Worm (Caenorhabditis elegans) whole organism, midembryonic: ENCODE measurements around the gene lag-2.
A peak's percentile ranks its signal among the peaks of the same experiment; 100 is the strongest.

Experiments used
- T22C8.4 ChIP-seq: fragments of 200-800 bp; sonication (Bioruptor generic); IDR thresholded peaks from 2 replicates; pipeline ENCODE4 v1.3.6; 2022; ENCODE audit warnings: missing genetic modification characterization, missing compliant biosample characterization
- cog-1 ChIP-seq: sonication (generic microtip); optimal IDR thresholded peaks from 2 replicates; lab custom pipeline; 2016; ENCODE audit warnings: missing genetic modification characterization, missing compliant biosample characterization
- flt-1 ChIP-seq: fragments of 200-800 bp; sonication (Bioruptor generic); IDR thresholded peaks from 2 replicates; pipeline ENCODE4 v1.3.6; 2022; ENCODE audit warnings: missing genetic modification characterization, missing compliant biosample characterization
- klf-2 ChIP-seq: fragments of 200-800 bp; sonication (Bioruptor generic); conservative IDR thresholded peaks from 2 replicates; pipeline ENCODE4 v1.3.6; 2022; ENCODE audit warnings: missing genetic modification reagents, missing genetic modification characterization, missing compliant biosample characterization
- med-1 ChIP-seq: sonication (generic microtip); optimal IDR thresholded peaks from 2 replicates; lab custom pipeline; 2017; ENCODE audit warnings: missing genetic modification characterization, mild to moderate bottlenecking, missing compliant biosample characterization, antibody characterized with exemption, missing genetic modification reagents; ENCODE audit not compliant: insufficient read depth
- ref-1 ChIP-seq: fragments of 200-800 bp; sonication (Bioruptor generic); conservative IDR thresholded peaks from 2 replicates; pipeline ENCODE4 v1.3.6; 2022; ENCODE audit warnings: missing genetic modification reagents, missing genetic modification characterization, missing compliant biosample characterization
- tab-1 ChIP-seq: fragments of 200-800 bp; sonication (Bioruptor generic); IDR thresholded peaks from 2 replicates; pipeline ENCODE4 v1.3.6; 2022; ENCODE audit warnings: missing genetic modification characterization, missing compliant biosample characterization
- ztf-23 ChIP-seq: fragments of 200-800 bp; sonication (Bioruptor generic); IDR thresholded peaks from 2 replicates; pipeline ENCODE4 v1.3.6; 2022; ENCODE audit warnings: missing genetic modification reagents, missing genetic modification characterization, missing compliant biosample characterization
- ztf-29 ChIP-seq: fragments of 200-800 bp; sonication (Bioruptor generic); IDR thresholded peaks from 2 replicates; pipeline ENCODE4 v1.3.6; 2022; ENCODE audit warnings: missing genetic modification reagents, missing genetic modification characterization, missing compliant biosample characterization

The lag-2 gene

DNA sequence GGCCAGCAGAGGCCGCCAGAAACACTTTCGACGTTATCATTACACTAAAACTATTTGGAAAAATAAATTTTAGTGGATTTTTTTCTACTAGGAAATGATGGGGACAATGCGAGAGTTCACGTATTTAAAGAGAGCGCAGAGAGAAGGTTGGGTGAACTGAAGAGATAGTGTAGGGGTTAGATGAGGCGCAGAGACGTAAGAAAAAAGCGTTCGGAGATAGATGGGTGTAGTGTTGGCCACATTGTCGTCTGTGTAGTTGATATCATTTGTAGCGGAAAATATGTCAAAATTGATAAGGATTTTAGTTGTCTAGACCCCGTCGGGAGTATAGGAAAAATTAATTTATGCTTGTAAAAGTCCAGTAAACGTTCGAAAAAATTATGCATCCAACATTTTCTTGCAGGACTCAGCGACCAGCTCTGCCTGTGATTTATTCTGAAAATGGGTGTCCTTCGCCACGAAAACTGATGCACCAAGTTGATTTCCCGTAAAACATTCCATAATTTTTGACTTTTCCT lies 5.0 kb downstream of the lag-2 start, which contains the start of the genes Y73C8B.3 and Y73C8B.9:
TSS of gene Y73C8B.3 (minus strand) at position 147 of the 518 bp plus-strand sequence.
TSS of gene Y73C8B.9 (plus strand) at position 468 of the 518 bp plus-strand sequence.
- TF ChIP-seq T22C8.4 (GFP tag; lab: Robert Waterston, UW), result no peak
- no peak for TF ChIP-seq ref-1 (GFP tag; lab: Robert Waterston, UW)
- TF ChIP-seq flt-1, result no peak
- no peak for TF ChIP-seq tab-1 (GFP tag; lab: Robert Waterston, UW)
- no peak for TF ChIP-seq med-1 (GFP tag; lab: Kevin White, UChicago)
- no peak for TF ChIP-seq ztf-23
- TF ChIP-seq cog-1, result no peak

DNA sequence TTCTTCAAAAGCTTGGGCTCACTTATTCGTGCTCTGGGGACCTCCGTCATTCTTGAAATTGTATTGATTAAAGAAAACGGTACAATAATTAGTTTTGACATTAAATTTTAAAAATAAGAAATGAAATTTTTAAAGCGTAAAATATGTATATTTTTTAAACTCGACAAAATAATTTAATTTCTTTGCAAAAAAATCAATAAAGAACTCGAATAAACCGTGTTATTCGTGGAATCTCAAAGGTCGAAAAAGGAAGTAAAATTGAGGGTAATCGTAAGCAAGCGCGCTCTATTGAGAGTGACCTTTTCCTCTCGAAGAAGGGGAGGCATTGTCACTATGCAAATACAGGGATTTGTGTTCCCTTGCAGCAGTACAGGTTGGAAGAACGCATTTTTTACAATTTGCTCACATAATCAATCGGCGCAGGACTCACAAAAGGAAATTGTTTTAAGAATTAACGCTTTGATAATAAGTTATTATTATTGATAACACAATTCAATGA lies 6.9 kb downstream of the lag-2 start, which contains the start of gene Y73C8B.2:
TSS of gene Y73C8B.2 (minus strand) at position 51 of the 499 bp plus-strand sequence.
- TF ChIP-seq ztf-23, result no peak
- peak; percentile 5 for TF ChIP-seq cog-1

DNA sequence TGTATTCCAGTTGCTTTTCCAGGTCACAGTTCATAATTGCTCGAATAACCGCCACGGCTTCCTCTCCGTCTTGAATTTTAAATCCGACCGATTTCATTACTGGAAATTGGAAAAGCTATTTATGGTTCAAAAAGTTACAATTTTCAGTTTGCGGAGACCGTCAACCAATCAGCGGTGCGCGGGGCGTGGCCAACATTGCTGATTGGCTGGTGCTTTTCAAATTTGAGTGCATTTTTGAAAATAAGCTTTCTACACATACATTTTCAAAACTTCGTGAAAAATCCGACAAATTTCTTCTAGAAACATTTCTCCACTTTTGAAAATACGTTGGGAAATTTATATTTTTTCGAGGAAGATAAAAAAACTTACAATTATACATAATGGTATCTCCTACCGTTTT lies 7.7 kb downstream of the lag-2 start:
- TF ChIP-seq tab-1 (GFP tag; lab: Robert Waterston, UW), result no peak
- TF ChIP-seq med-1 (GFP tag; lab: Kevin White, UChicago), result no peak
- no peak for TF ChIP-seq ztf-23
- no peak for TF ChIP-seq cog-1
- TF ChIP-seq ref-1 (GFP tag; lab: Robert Waterston, UW), result no peak
- TF ChIP-seq klf-2 (GFP tag; lab: Robert Waterston, UW), result no peak
- no peak for TF ChIP-seq flt-1
- no peak for TF ChIP-seq T22C8.4 (GFP tag; lab: Robert Waterston, UW)
- no peak for TF ChIP-seq ztf-29 (GFP tag; lab: Robert Waterston, UW)

DNA sequence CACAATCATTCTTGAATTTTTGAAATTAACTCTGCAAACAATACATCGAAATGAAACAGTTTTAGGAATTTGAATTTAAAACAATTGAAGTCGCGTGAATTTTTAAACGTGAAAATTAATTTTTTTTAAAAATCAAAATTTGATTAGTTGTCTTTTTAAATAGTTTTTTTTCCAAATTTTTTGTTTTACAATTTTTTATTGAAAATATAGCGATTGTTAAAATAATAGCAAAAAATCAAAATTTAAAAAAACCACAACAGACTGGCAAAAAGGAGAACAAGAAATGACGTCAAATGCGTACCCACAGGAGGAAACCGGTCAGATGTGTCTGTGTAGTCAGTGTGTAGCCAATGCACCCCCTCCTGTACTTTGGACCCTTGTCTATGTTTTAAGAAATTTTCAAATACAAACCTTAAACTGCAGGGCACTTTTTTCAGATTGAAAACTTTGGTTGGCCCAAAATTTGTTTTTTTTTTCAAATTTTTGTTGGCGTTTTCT lies 8.7 kb downstream of the lag-2 start, which contains the start of the genes Y73C8B.1 and Y73C8B.5:
TSS of gene Y73C8B.1 (minus strand) at position 51 of the 498 bp plus-strand sequence.
TSS of gene Y73C8B.5 (plus strand) at position 437 of the 498 bp plus-strand sequence.
- no peak for TF ChIP-seq cog-1
- TF ChIP-seq ref-1 (GFP tag; lab: Robert Waterston, UW), result no peak
- no peak for TF ChIP-seq ztf-23
- no peak for TF ChIP-seq T22C8.4 (GFP tag; lab: Robert Waterston, UW)
- TF ChIP-seq flt-1, result no peak
- no peak for TF ChIP-seq tab-1 (GFP tag; lab: Robert Waterston, UW)
- no peak for TF ChIP-seq klf-2 (GFP tag; lab: Robert Waterston, UW)
- TF ChIP-seq ztf-29 (GFP tag; lab: Robert Waterston, UW), result no peak
- TF ChIP-seq med-1 (GFP tag; lab: Kevin White, UChicago), result no peak

DNA sequence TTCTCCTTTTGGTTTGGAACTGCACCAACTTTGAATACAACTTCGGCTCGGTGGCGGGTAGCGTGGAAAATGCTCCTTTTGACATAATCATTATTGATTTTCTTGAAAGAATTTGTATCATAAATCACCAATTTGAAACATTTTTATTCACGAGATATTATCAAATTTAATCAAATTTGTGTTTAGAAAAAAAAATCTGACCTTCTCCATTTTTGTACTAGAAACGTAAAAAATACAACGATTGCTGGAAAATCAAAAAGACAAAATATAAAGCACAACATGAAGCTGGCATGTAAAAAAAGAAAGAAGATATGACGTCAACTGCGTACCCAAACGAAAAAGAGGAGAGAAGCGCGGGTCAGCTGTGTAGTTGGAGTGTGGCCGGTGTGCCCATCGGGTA lies 12.2 kb downstream of the lag-2 start, which contains the start of gene K08D9.4:
TSS of gene K08D9.4 (minus strand) at position 101 of the 400 bp plus-strand sequence.
- TF ChIP-seq ref-1 (GFP tag; lab: Robert Waterston, UW) (no peak), med-1 (GFP tag; lab: Kevin White, UChicago) (no peak), cog-1 (no peak), ztf-29 (GFP tag; lab: Robert Waterston, UW) (no peak), ztf-23 (no peak), flt-1 (no peak), T22C8.4 (GFP tag; lab: Robert Waterston, UW) (no peak), tab-1 (GFP tag; lab: Robert Waterston, UW) (no peak), klf-2 (GFP tag; lab: Robert Waterston, UW) (no peak)

DNA sequence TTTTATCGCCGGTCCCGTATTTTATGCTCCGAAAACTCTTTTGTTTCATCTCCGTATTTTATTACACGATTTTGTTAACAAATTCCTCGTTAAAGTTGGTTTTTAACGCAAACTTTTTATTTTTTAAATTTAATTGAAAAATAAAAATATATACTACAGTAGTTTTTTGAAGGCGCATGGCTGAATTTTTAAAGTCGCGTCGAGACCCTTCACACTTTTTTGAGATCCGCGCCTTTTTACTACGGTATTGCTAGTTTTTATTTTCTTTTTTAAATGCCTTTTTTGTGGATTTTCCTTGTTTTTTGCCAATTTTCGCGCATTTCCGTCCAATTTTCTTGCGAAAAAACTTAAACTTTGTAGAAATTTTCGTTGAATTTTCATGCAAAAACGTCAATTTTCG lies 16.3 kb downstream of the lag-2 start:
- TF ChIP-seq ref-1 (GFP tag; lab: Robert Waterston, UW) (no peak), med-1 (GFP tag; lab: Kevin White, UChicago) (no peak), T22C8.4 (GFP tag; lab: Robert Waterston, UW) (no peak), ztf-23 (no peak), flt-1 (no peak), tab-1 (GFP tag; lab: Robert Waterston, UW) (no peak), klf-2 (GFP tag; lab: Robert Waterston, UW) (no peak), ztf-29 (GFP tag; lab: Robert Waterston, UW) (no peak), cog-1 (no peak)

DNA sequence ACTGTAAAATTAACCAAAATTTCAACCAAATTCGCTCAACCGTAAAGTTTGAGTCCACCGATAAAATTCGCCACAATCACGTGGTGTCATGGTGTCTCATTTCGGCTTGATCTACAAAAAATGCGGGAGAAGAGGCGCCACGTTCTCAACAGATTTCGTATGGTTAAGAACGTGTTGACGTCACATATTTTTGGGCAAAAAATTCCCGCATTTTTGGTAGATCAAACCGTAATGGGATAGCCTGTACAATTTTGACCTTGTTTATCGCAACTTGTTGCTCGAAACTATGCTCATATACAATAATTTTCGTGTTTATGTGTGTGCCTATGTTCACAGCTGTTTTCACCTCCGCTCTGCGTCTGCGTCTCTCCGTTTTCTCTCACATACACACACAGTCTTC lies 20.8 kb downstream of the lag-2 start:
- TF ChIP-seq cog-1, result no peak
- no peak for TF ChIP-seq klf-2 (GFP tag; lab: Robert Waterston, UW)
- TF ChIP-seq med-1 (GFP tag; lab: Kevin White, UChicago), result no peak

DNA sequence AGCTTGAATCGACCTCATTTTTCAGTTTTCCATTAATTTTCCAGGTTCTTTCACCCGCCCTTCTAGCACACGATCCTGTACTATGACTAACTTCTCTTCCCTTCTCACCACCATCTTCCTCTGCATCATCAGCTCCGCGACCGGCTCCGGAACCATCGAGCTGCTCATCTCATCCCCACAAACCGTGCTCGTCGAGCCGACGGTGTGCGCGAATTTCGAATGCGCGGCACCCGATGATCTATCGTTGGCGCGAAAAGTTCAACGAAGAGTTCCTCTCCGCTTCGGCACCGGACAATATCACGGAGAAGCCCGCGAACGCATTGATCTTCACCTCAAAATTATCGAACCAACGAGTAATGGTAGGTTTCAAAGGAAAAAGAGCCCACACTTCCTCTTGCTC lies 22.0 kb downstream of the lag-2 start, which contains the start of gene apx-1:
TSS of gene apx-1 (plus strand) at position 50 of the 400 bp plus-strand sequence.
- no peak for TF ChIP-seq ztf-23
- TF ChIP-seq klf-2 (GFP tag; lab: Robert Waterston, UW), result no peak
- no peak for TF ChIP-seq cog-1
- TF ChIP-seq ref-1 (GFP tag; lab: Robert Waterston, UW), result no peak
- no peak for TF ChIP-seq ztf-29 (GFP tag; lab: Robert Waterston, UW)
- no peak for TF ChIP-seq flt-1

DNA sequence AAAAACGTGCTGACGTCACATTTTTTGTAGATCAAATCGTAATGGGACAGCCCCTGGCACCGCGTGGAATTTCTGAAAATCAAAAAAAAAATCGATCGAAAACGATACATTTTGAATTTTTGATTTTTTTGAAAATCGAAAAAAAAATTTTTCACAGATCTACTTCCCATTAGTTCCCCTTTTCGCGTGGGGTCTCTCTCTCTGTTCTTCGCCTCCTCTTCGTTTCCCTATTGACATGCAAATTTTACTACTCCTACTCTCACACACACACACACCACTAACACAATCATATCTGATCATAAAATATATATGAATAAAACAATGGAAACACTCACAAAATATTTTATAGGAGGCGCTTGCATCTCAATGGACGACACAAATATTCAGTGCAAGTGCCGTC lies 30.5 kb downstream of the lag-2 start:
- TF ChIP-seq T22C8.4 (GFP tag; lab: Robert Waterston, UW), result no peak
- no peak for TF ChIP-seq ztf-23
- no peak for TF ChIP-seq cog-1
- no peak for TF ChIP-seq med-1 (GFP tag; lab: Kevin White, UChicago)

DNA sequence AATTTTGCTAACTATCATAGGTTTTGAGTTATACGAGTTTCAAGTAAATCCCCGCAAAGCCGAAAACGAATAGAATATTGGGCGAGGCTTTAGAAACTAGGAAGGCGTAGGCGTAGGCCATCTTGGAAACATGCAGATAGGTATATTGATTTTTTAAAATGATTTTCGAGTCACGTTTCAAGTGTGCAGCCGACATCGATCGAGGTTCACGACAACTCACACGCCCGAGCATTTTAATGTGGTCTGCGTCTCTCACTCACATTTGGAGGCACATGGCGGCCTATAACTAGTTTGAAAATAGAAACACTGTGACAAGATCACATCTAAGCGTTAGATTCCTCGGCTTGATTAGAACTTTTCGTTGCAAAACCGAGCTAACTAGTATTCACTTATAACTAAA lies 39.2 kb downstream of the lag-2 start, which contains the start of gene K08D9.2:
TSS of gene K08D9.2 (plus strand) at position 301 of the 400 bp plus-strand sequence.
- TF ChIP-seq ztf-23 (no peak), med-1 (GFP tag; lab: Kevin White, UChicago) (no peak), flt-1 (no peak)
